Worm (Caenorhabditis elegans) whole organism, L1 larva: ENCODE results near the gene luc-7L.

Experiments
- C16A3.4 ChIP-seq: fragments of 150-350 bp; optimal IDR thresholded peaks from 2 replicates; lab custom pipeline; 2014; ENCODE audit warnings: missing biosample characterization, missing genetic modification characterization
- C34B4.2 ChIP-seq: sonication (generic microtip); optimal IDR thresholded peaks from 2 replicates; lab custom pipeline; 2017; ENCODE audit warnings: mild to moderate bottlenecking, missing genetic modification characterization, missing compliant biosample characterization
- Y116A8C.19 ChIP-seq: sonication (generic microtip); optimal IDR thresholded peaks from 2 replicates; lab custom pipeline; 2016; ENCODE audit warnings: missing compliant biosample characterization, missing genetic modification characterization, borderline replicate concordance
- aha-1 ChIP-seq: fragments of 150-350 bp; optimal IDR thresholded peaks from 2 replicates; lab custom pipeline; 2014; ENCODE audit warnings: missing biosample characterization, missing genetic modification characterization
- aly-2 ChIP-seq: fragments of 150-350 bp; optimal IDR thresholded peaks from 2 replicates; lab custom pipeline; 2014; ENCODE audit warnings: missing biosample characterization, missing genetic modification characterization
- ceh-90 ChIP-seq: sonication (generic microtip); optimal IDR thresholded peaks from 2 replicates; lab custom pipeline; 2016; ENCODE audit warnings: missing genetic modification characterization, missing compliant biosample characterization
- ces-1 ChIP-seq: fragments of 150-350 bp; optimal IDR thresholded peaks from 2 replicates; lab custom pipeline; 2014; ENCODE audit warnings: missing biosample characterization, missing genetic modification reagents, missing genetic modification characterization
- dpl-1 ChIP-seq, 3 experiments: fragments of 150-350 bp in 2 of 3; sonication (generic microtip) in 1 of 3; optimal IDR thresholded peaks; 2 replicates each; lab custom pipeline; 2014 to 2017; ENCODE audit warnings: missing biosample characterization in 3 of 3, missing genetic modification characterization in 3 of 3, missing genetic modification reagents in 3 of 3
- efl-1 ChIP-seq, 4 experiments: fragments of 150-350 bp; optimal IDR thresholded peaks in 3 of 4; peaks in 1 of 4; 1 replicate in 1 of 4; 2 replicates in 3 of 4; lab custom pipeline; 2014; ENCODE audit warnings: missing biosample characterization in 2 of 4, missing genetic modification characterization in 2 of 4, missing genetic modification reagents in 2 of 4
- efl-3 ChIP-seq: fragments of 200-800 bp; sonication (Bioruptor generic); optimal IDR thresholded peaks from 2 replicates; lab custom pipeline; 2018; ENCODE audit warnings: mild to moderate bottlenecking, missing genetic modification characterization, missing compliant biosample characterization
- egl-27 ChIP-seq, 2 experiments: fragments of 150-350 bp in 1 of 2; sonication (generic microtip); optimal IDR thresholded peaks; 3 replicates each; lab custom pipeline; 2017 to 2018; ENCODE audit warnings: missing biosample characterization in 2 of 2, missing genetic modification characterization in 2 of 2, missing genetic modification reagents in 2 of 2
- elt-2 ChIP-seq: sonication (generic microtip); optimal IDR thresholded peaks from 2 replicates; lab custom pipeline; 2016; ENCODE audit warnings: missing genetic modification characterization, mild to moderate bottlenecking, inconsistent platforms, missing compliant biosample characterization, missing genetic modification reagents
- elt-3 ChIP-seq, 6 experiments: fragments of 150-350 bp in 1 of 6; sonication (generic microtip); optimal IDR thresholded peaks; 2 replicates each; lab custom pipeline; 2017 to 2018; ENCODE audit warnings: missing biosample characterization in 6 of 6, missing genetic modification characterization in 6 of 6, inconsistent platforms in 1 of 6
- fkh-10 ChIP-seq: sonication (generic microtip); optimal IDR thresholded peaks from 2 replicates; lab custom pipeline; 2017; ENCODE audit warnings: missing biosample characterization, missing genetic modification reagents, missing genetic modification characterization
- fkh-8 ChIP-seq: sonication (generic microtip); optimal IDR thresholded peaks from 2 replicates; lab custom pipeline; 2016; ENCODE audit warnings: mild to moderate bottlenecking, missing genetic modification characterization, missing compliant biosample characterization
- fos-1 ChIP-seq: fragments of 150-350 bp; optimal IDR thresholded peaks from 2 replicates; lab custom pipeline; 2014; ENCODE audit warnings: missing biosample characterization, missing genetic modification characterization
- hlh-4 ChIP-seq: sonication (generic microtip); optimal IDR thresholded peaks from 2 replicates; lab custom pipeline; 2016; ENCODE audit warnings: mild to moderate bottlenecking, missing genetic modification characterization, missing compliant biosample characterization
- hpl-2 ChIP-seq: fragments of 150-350 bp; optimal IDR thresholded peaks from 2 replicates; lab custom pipeline; 2014; ENCODE audit warnings: missing biosample characterization, missing genetic modification reagents, missing genetic modification characterization
- irx-1 ChIP-seq: sonication (generic microtip); optimal IDR thresholded peaks from 2 replicates; lab custom pipeline; 2016; ENCODE audit warnings: missing genetic modification characterization, missing compliant biosample characterization
- jun-1 ChIP-seq: fragments of 150-350 bp; optimal IDR thresholded peaks from 2 replicates; lab custom pipeline; 2014; ENCODE audit warnings: missing biosample characterization, missing genetic modification reagents, missing genetic modification characterization
- lin-15B ChIP-seq: fragments of 150-350 bp; sonication (generic microtip); optimal IDR thresholded peaks from 3 replicates; lab custom pipeline; 2014; ENCODE audit warnings: missing biosample characterization, missing genetic modification characterization
- lin-35 ChIP-seq, 2 experiments: fragments of 150-350 bp; optimal IDR thresholded peaks; 2 replicates each; lab custom pipeline; 2014; ENCODE audit warnings: missing biosample characterization in 2 of 2, missing genetic modification characterization in 2 of 2, missing genetic modification reagents in 2 of 2
- lin-39 ChIP-seq: fragments of 150-350 bp; optimal IDR thresholded peaks from 2 replicates; lab custom pipeline; 2014; ENCODE audit warnings: missing biosample characterization, missing genetic modification reagents, missing genetic modification characterization
- lir-3 ChIP-seq: sonication (generic microtip); optimal IDR thresholded peaks from 2 replicates; lab custom pipeline; 2016; ENCODE audit warnings: mild to moderate bottlenecking, missing genetic modification characterization, moderate library complexity, missing compliant biosample characterization; ENCODE audit not compliant: poor library complexity
- lsy-2 ChIP-seq, 2 experiments: fragments of 150-350 bp; optimal IDR thresholded peaks; 2 replicates each; lab custom pipeline; 2014; ENCODE audit warnings: missing biosample characterization in 2 of 2, missing genetic modification characterization in 2 of 2
- mab-9 ChIP-seq: fragments of 200-800 bp; sonication (Bioruptor generic); IDR thresholded peaks from 2 replicates; pipeline ENCODE4 v1.3.6; 2022; ENCODE audit warnings: missing genetic modification reagents, missing genetic modification characterization, missing compliant biosample characterization
- mep-1 ChIP-seq: fragments of 150-350 bp; optimal IDR thresholded peaks from 2 replicates; lab custom pipeline; 2014; ENCODE audit warnings: missing biosample characterization, missing genetic modification characterization
- nhr-11 ChIP-seq: fragments of 150-350 bp; optimal IDR thresholded peaks from 2 replicates; lab custom pipeline; 2014; ENCODE audit warnings: missing biosample characterization, missing genetic modification characterization
- nhr-19 ChIP-seq: fragments of 200-800 bp; sonication (Bioruptor generic); conservative IDR thresholded peaks from 2 replicates; pipeline ENCODE4 v1.3.6; 2022; ENCODE audit warnings: missing genetic modification characterization, missing compliant biosample characterization
- nhr-28 ChIP-seq: fragments of 150-350 bp; optimal IDR thresholded peaks from 2 replicates; lab custom pipeline; 2014; ENCODE audit warnings: missing biosample characterization, missing genetic modification characterization
- nhr-76 ChIP-seq: sonication (generic microtip); optimal IDR thresholded peaks from 2 replicates; lab custom pipeline; 2017; ENCODE audit warnings: missing biosample characterization, missing genetic modification characterization
- nhr-77 ChIP-seq: fragments of 150-350 bp; optimal IDR thresholded peaks from 2 replicates; lab custom pipeline; 2014; ENCODE audit warnings: missing biosample characterization, missing genetic modification characterization
- nhr-84 ChIP-seq: sonication (generic microtip); optimal IDR thresholded peaks from 2 replicates; lab custom pipeline; 2017; ENCODE audit warnings: missing biosample characterization, missing genetic modification characterization
- pag-3 ChIP-seq: sonication (generic microtip); optimal IDR thresholded peaks from 2 replicates; lab custom pipeline; 2017; ENCODE audit warnings: missing genetic modification characterization, mild to moderate bottlenecking, missing compliant biosample characterization, antibody characterized with exemption, borderline replicate concordance; ENCODE audit not compliant: insufficient read depth
- pax-3 ChIP-seq: fragments of 200-800 bp; sonication (Bioruptor generic); optimal IDR thresholded peaks from 2 replicates; lab custom pipeline; 2018; ENCODE audit warnings: mild to moderate bottlenecking, missing genetic modification characterization, moderate library complexity, missing compliant biosample characterization
- pqm-1 ChIP-seq: sonication (generic microtip); optimal IDR thresholded peaks from 3 replicates; lab custom pipeline; 2017; ENCODE audit warnings: missing biosample characterization, missing genetic modification characterization
- snu-23 ChIP-seq: sonication (generic microtip); optimal IDR thresholded peaks from 2 replicates; lab custom pipeline; 2016; ENCODE audit warnings: missing genetic modification characterization, missing compliant biosample characterization
- swsn-7 ChIP-seq: sonication (generic microtip); optimal IDR thresholded peaks from 2 replicates; lab custom pipeline; 2016; ENCODE audit warnings: missing genetic modification characterization, missing compliant biosample characterization
- tbx-2 ChIP-seq: sonication (generic microtip); optimal IDR thresholded peaks from 2 replicates; lab custom pipeline; 2016; ENCODE audit warnings: missing genetic modification characterization, missing compliant biosample characterization
- unc-62 ChIP-seq: fragments of 150-350 bp; optimal IDR thresholded peaks from 2 replicates; lab custom pipeline; 2014; ENCODE audit warnings: missing biosample characterization, missing genetic modification reagents, missing genetic modification characterization
- unc-98 ChIP-seq: fragments of 200-800 bp; sonication (Bioruptor generic); IDR thresholded peaks from 2 replicates; pipeline ENCODE4 v1.3.6; 2022; ENCODE audit warnings: missing genetic modification characterization, missing compliant biosample characterization
- zag-1 ChIP-seq: fragments of 150-350 bp; optimal IDR thresholded peaks from 2 replicates; lab custom pipeline; 2014; ENCODE audit warnings: missing biosample characterization, missing genetic modification characterization
- zip-4 ChIP-seq: fragments of 200-800 bp; sonication (Bioruptor generic); optimal IDR thresholded peaks from 2 replicates; lab custom pipeline; 2018; ENCODE audit warnings: mild to moderate bottlenecking, missing genetic modification characterization, moderate library complexity, missing compliant biosample characterization
- ztf-11 ChIP-seq, 2 experiments: sonication (generic microtip); optimal IDR thresholded peaks; 2 replicates each; lab custom pipeline; 2016 to 2017; ENCODE audit warnings: missing genetic modification characterization in 2 of 2, missing biosample characterization in 1 of 2, missing compliant biosample characterization in 1 of 2

luc-7L gene

ce11 chrII:7708540-7708939, 1.3 kb upstream of the luc-7L start, which contains the start of gene B0495.9 (continued):
- TF ChIP-seq zag-1 (tag; lab: Kevin White, UChicago) (no peak), zip-4 (GFP tag; lab: Kevin White, UChicago) (no peak), fkh-8 (tag; lab: Kevin White, UChicago) (no peak), lin-35 (GFP tag; optimal IDR thresholded peaks at IDR 0.05; lab: Kevin White, UChicago) (peak; percentile 22 to 52), C34B4.2 (tag; lab: Kevin White, UChicago) (no peak), ceh-90 (tag; lab: Kevin White, UChicago) (no peak), aha-1 (tag; lab: Kevin White, UChicago) (no peak), nhr-77 (tag; lab: Kevin White, UChicago) (no peak), tbx-2 (peak; percentile 1), nhr-28 (no peak), lsy-2 (tag; optimal IDR thresholded peaks at IDR 0.05; lab: Kevin White, UChicago) (peak; percentile 63 to 64), aly-2 (tag; lab: Kevin White, UChicago) (no peak), elt-3 (tag; optimal IDR thresholded peaks at IDR 0.05; lab: Kevin White, UChicago) (peak in 1 of 6 experiments; percentile 14), nhr-76 (tag; lab: Kevin White, UChicago) (peak; percentile 19), C16A3.4 (tag; lab: Kevin White, UChicago) (peak; percentile 38), lin-39 (tag; lab: Kevin White, UChicago) (peak; percentile 31), fkh-10 (GFP tag; lab: Kevin White, UChicago) (no peak), ztf-11 (tag; optimal IDR thresholded peaks at IDR 0.05; lab: Kevin White, UChicago) (peak in 1 of 2 experiments; percentile 55), pqm-1 (tag; lab: Kevin White, UChicago) (no peak), lir-3 (peak; percentile 26), hpl-2 (no peak), snu-23 (GFP tag; lab: Kevin White, UChicago) (peak; percentile 68), pag-3 (tag; lab: Kevin White, UChicago) (no peak), mab-9 (peak; percentile 58; the same call in 1 of the 2 replicates), nhr-11 (tag; lab: Kevin White, UChicago) (no peak), unc-62 (GFP tag; lab: Kevin White, UChicago) (no peak), hlh-4 (no peak), swsn-7 (peak; percentile 50), efl-3 (GFP tag; lab: Kevin White, UChicago) (no peak), jun-1 (no peak), lin-15B (tag; lab: Kevin White, UChicago) (no peak), ces-1 (GFP tag; lab: Kevin White, UChicago) (no peak), fos-1 (no peak), unc-98 (no peak), dpl-1 (GFP tag; optimal IDR thresholded peaks at IDR 0.05; lab: Kevin White, UChicago) (peak; percentile 42 to 54 (median 52)), nhr-84 (tag; lab: Kevin White, UChicago) (no peak)

ce11 chrII:7705152-7705551, 2.1 kb downstream of the luc-7L start, which contains the start of gene B0495.7:
B0495.7 (minus strand) TSS chrII:7705233.
- TF ChIP-seq elt-2 (tag; lab: Kevin White, UChicago) (peak; percentile 17), efl-1 (optimal IDR thresholded peaks at IDR 0.05; lab: Kevin White, UChicago) (no peak), efl-1 (GFP tag; optimal IDR thresholded peaks at IDR 0.05 in 1 of 2; lab: Kevin White, UChicago) (peak in 1 of 2 experiments; percentile 56), nhr-19 (GFP tag; lab: Robert Waterston, UW) (no peak), pax-3 (no peak)

ce11 chrII:7704387-7704786, 2.9 kb downstream of the luc-7L start:
- TF ChIP-seq mep-1 (no peak), Y116A8C.19 (no peak), egl-27 (tag; optimal IDR thresholded peaks at IDR 0.05; lab: Kevin White, UChicago) (no peak), irx-1 (tag; lab: Kevin White, UChicago) (no peak), jun-1 (no peak), lin-35 (GFP tag; optimal IDR thresholded peaks at IDR 0.05; lab: Kevin White, UChicago) (no peak), pqm-1 (tag; lab: Kevin White, UChicago) (no peak)
